Worm (Caenorhabditis elegans) whole organism, L2 larva: Measurements from ENCODE around the gene Y39A1A.18.
A peak's percentile ranks its signal among the peaks of the same experiment; 100 is the strongest.

Experiments
- egl-27 ChIP-seq: sonication (generic microtip); optimal IDR thresholded peaks from 3 replicates; lab custom pipeline; 2017; ENCODE audit warnings: missing biosample characterization, missing genetic modification reagents, missing genetic modification characterization
- lin-11 ChIP-seq: fragments of 150-350 bp; sonication (generic microtip); optimal IDR thresholded peaks from 2 replicates; lab custom pipeline; 2014; ENCODE audit warnings: missing biosample characterization, missing genetic modification characterization, inconsistent platforms, mixed read lengths
- lin-39 ChIP-seq: fragments of 150-350 bp; optimal IDR thresholded peaks from 2 replicates; lab custom pipeline; 2014; ENCODE audit warnings: missing biosample characterization, missing genetic modification reagents, missing genetic modification characterization
- nhr-21 ChIP-seq: fragments of 150-350 bp; optimal IDR thresholded peaks from 2 replicates; lab custom pipeline; 2014; ENCODE audit warnings: missing biosample characterization, missing genetic modification characterization
- sma-9 ChIP-seq, 2 experiments: fragments of 150-350 bp in 1 of 2; sonication (generic microtip) in 1 of 2; optimal IDR thresholded peaks; 2 replicates each; lab custom pipeline; 2014 to 2016; ENCODE audit warnings: missing genetic modification characterization in 2 of 2, mild to moderate bottlenecking in 1 of 2, missing biosample characterization in 1 of 2, missing compliant biosample characterization in 1 of 2, missing genetic modification reagents in 1 of 2, moderate library complexity in 1 of 2

The Y39A1A.18 gene

DNA sequence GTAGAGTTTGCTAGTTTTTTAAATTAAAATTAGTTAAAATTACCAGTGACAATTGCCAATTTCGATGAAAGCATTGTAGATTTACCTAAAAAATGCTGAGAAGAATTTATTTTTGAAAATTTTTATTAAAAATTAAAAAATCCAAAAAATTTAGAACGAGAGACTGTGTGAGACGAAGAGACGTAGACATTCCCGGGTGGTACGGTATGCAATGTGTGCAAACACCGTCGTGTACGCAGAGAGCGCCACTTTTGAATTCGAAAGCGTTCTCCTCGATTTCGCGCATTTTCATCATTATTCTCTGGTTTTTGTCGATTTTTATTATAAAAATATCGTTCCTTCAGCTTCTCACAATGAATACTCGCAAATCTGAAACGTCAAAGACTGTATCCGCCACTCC, 51.5 kb downstream of the Y39A1A.18 start, which contains the start of the genes dhs-11 and orc-1 (continued):
- TF ChIP-seq nhr-21 (tag; lab: Kevin White, UChicago): peak; percentile 10
- TF ChIP-seq egl-27 (tag; lab: Kevin White, UChicago): no peak
- TF ChIP-seq sma-9 (GFP tag; optimal IDR thresholded peaks at IDR 0.05; lab: Kevin White, UChicago): no peak
- TF ChIP-seq sma-9 (tag; optimal IDR thresholded peaks at IDR 0.05; lab: Kevin White, UChicago): no peak
- TF ChIP-seq lin-11 (tag; lab: Kevin White, UChicago): peak; percentile 52
- no peak for TF ChIP-seq lin-39 (tag; lab: Kevin White, UChicago)
